Worm (Caenorhabditis elegans): ENCODE measurements around the gene mlh-1.

Gene mlh-1

ce11 chrIII:13474482-13474881 lies 39.9 kb downstream of the mlh-1 start (continued):
- TF ChIP-seq unc-55 (GFP tag; optimal IDR thresholded peaks at IDR 0.05) (no peak), pha-2 (tag; optimal IDR thresholded peaks at IDR 0.05) (no peak), dmd-4 (tag; optimal IDR thresholded peaks at IDR 0.05; ENCODE audit: borderline replicate concordance) (no peak), elt-2 (tag; optimal IDR thresholded peaks at IDR 0.05) (peak; percentile 59)

- TF ChIP-seq npax-4 (tag; optimal IDR thresholded peaks at IDR 0.05) (no peak), che-1 (tag; optimal IDR thresholded peaks at IDR 0.05) (no peak), ets-4 (tag; optimal IDR thresholded peaks at IDR 0.05) (no peak), ceh-24 (tag; optimal IDR thresholded peaks at IDR 0.05) (no peak), syd-9 (tag; optimal IDR thresholded peaks at IDR 0.05) (no peak), ceh-14 (tag; optimal IDR thresholded peaks at IDR 0.05) (no peak), hlh-8 (tag; optimal IDR thresholded peaks at IDR 0.05) (no peak), nfya-1 (tag; optimal IDR thresholded peaks at IDR 0.05) (no peak), hlh-15 (tag; optimal IDR thresholded peaks at IDR 0.05) (no peak)
These were observed 42.9 kb downstream of the mlh-1 start, which contains the start of gene pssy-2 for ce11 chrIII:13471504-13471903. TSS of gene pssy-2 (plus strand) at chrIII:13471804.

ce11 chrIII:13465918-13466592 lies 48.3 kb downstream of the mlh-1 start, which contains the start of gene cdk-5:
TSS of gene cdk-5 (minus strand) at chrIII:13466342.
- TF ChIP-seq ets-4 (tag; optimal IDR thresholded peaks at IDR 0.05) (no peak), unc-55 (GFP tag; optimal IDR thresholded peaks at IDR 0.05) (peak; percentile 29), dve-1 (tag; optimal IDR thresholded peaks at IDR 0.05) (peak; percentile 58), tbx-7 (tag; optimal IDR thresholded peaks at IDR 0.05) (no peak), lin-11 (tag; optimal IDR thresholded peaks at IDR 0.05) (no peak), ahr-1 (tag; optimal IDR thresholded peaks at IDR 0.05) (no peak), npax-4 (tag; optimal IDR thresholded peaks at IDR 0.05) (no peak), pha-2 (tag; optimal IDR thresholded peaks at IDR 0.05) (no peak), ceh-30 (tag; optimal IDR thresholded peaks at IDR 0.05) (peak; percentile 60), ceh-48 (tag; optimal IDR thresholded peaks at IDR 0.05) (peak; percentile 69), pax-1 (tag; optimal IDR thresholded peaks at IDR 0.05) (peak; percentile 70), gmeb-2 (tag; optimal IDR thresholded peaks at IDR 0.05) (no peak), ceh-22 (tag; optimal IDR thresholded peaks at IDR 0.05) (no peak), nfya-1 (tag; optimal IDR thresholded peaks at IDR 0.05) (peak; percentile 88), unc-3 (GFP tag; conservative IDR thresholded peaks at IDR 0.05) (no peak), unc-3 (tag; optimal IDR thresholded peaks at IDR 0.05) (no peak), ceh-34 (tag; optimal IDR thresholded peaks at IDR 0.05) (no peak), ceh-31 (tag; optimal IDR thresholded peaks at IDR 0.05) (peak; percentile 29), ceh-19 (GFP tag; optimal IDR thresholded peaks at IDR 0.05) (no peak), unc-42 (tag; optimal IDR thresholded peaks at IDR 0.05) (peak; percentile 75), F13H6.1 (tag; optimal IDR thresholded peaks at IDR 0.05) (no peak), madf-2 (tag; optimal IDR thresholded peaks at IDR 0.05) (no peak)

- TF ChIP-seq sox-4 (tag; optimal IDR thresholded peaks at IDR 0.05) (no peak), ceh-30 (tag; optimal IDR thresholded peaks at IDR 0.05) (no peak), unc-55 (GFP tag; optimal IDR thresholded peaks at IDR 0.05) (peak; percentile 49), pqm-1 (tag; optimal IDR thresholded peaks at IDR 0.05) (peak; percentile 8), elt-2 (tag; optimal IDR thresholded peaks at IDR 0.05) (peak; percentile 63), ama-1 (optimal IDR thresholded peaks at IDR 0.05) (peak; percentile 85), ceh-48 (tag; optimal IDR thresholded peaks at IDR 0.05) (no peak), ceh-18 (tag; optimal IDR thresholded peaks at IDR 0.05) (peak; percentile 34)
These were observed 49.6 kb downstream of the mlh-1 start, which contains the start of gene kel-3 for ce11 chrIII:13464493-13465362. TSS of gene kel-3 (plus strand) at chrIII:13464820.

Measured in whole organism, late embryonic.